Worm (Caenorhabditis elegans) whole organism, L4 larva: ENCODE results near the gene Y54F10BM.13.

Experiments used
- D1046.2 ChIP-seq: fragments of 200-800 bp; sonication (Bioruptor generic); IDR thresholded peaks from 2 replicates; pipeline ENCODE4 v1.3.6; 2022; ENCODE audit warnings: missing genetic modification characterization, missing compliant biosample characterization
- F37D6.2 ChIP-seq: sonication (generic microtip); optimal IDR thresholded peaks from 2 replicates; lab custom pipeline; 2016; ENCODE audit warnings: mild to moderate bottlenecking, missing genetic modification characterization, missing compliant biosample characterization
- T20F7.1 ChIP-seq: fragments of 200-800 bp; sonication (Bioruptor generic); optimal IDR thresholded peaks from 2 replicates; lab custom pipeline; 2018; ENCODE audit warnings: mild to moderate bottlenecking, missing genetic modification characterization, missing compliant biosample characterization
- Y48G9A.11 ChIP-seq: fragments of 200-800 bp; sonication (Bioruptor generic); IDR thresholded peaks from 2 replicates; pipeline ENCODE4 v1.3.6; 2022; ENCODE audit warnings: missing genetic modification reagents, missing genetic modification characterization, missing compliant biosample characterization
- Y5F2A.4 ChIP-seq: fragments of 200-800 bp; sonication (Bioruptor generic); optimal IDR thresholded peaks from 2 replicates; lab custom pipeline; 2018; ENCODE audit warnings: mild to moderate bottlenecking, missing genetic modification characterization, missing compliant biosample characterization
- Y75B8A.6 ChIP-seq: fragments of 200-800 bp; sonication (Bioruptor generic); IDR thresholded peaks from 2 replicates; pipeline ENCODE4 v1.3.6; 2022; ENCODE audit warnings: missing genetic modification reagents, missing genetic modification characterization, missing compliant biosample characterization
- aha-1 ChIP-seq: fragments of 150-350 bp; peaks from one replicate; lab custom pipeline; 2014; ENCODE audit warnings: missing biosample characterization, missing genetic modification characterization
- ceh-62 ChIP-seq: sonication (generic microtip); optimal IDR thresholded peaks from 2 replicates; lab custom pipeline; 2017; ENCODE audit warnings: missing biosample characterization, missing genetic modification characterization
- daf-19 ChIP-seq: fragments of 200-800 bp; sonication (Bioruptor generic); conservative IDR thresholded peaks from 2 replicates; pipeline ENCODE4 v1.3.6; 2022; ENCODE audit warnings: missing genetic modification characterization, missing compliant biosample characterization
- dpl-1 ChIP-seq: fragments of 150-350 bp; optimal IDR thresholded peaks from 2 replicates; lab custom pipeline; 2014; ENCODE audit warnings: missing biosample characterization, missing genetic modification reagents, missing genetic modification characterization
- duxl-1 ChIP-seq: sonication (generic microtip); optimal IDR thresholded peaks from 2 replicates; lab custom pipeline; 2016; ENCODE audit warnings: mild to moderate bottlenecking, missing genetic modification characterization, moderate library complexity, missing compliant biosample characterization; ENCODE audit not compliant: poor library complexity
- dve-1 ChIP-seq: sonication (generic microtip); optimal IDR thresholded peaks from 2 replicates; lab custom pipeline; 2017; ENCODE audit warnings: antibody characterized with exemption, mild to moderate bottlenecking, missing genetic modification characterization, missing compliant biosample characterization; ENCODE audit not compliant: insufficient read depth
- gei-8 ChIP-seq: fragments of 200-800 bp; sonication (Bioruptor generic); optimal IDR thresholded peaks from 2 replicates; lab custom pipeline; 2018; ENCODE audit warnings: mild to moderate bottlenecking, missing genetic modification characterization, missing compliant biosample characterization
- hif-1 ChIP-seq, 2 experiments: sonication (generic microtip); optimal IDR thresholded peaks; 2 replicates each; lab custom pipeline; 2016 to 2017; ENCODE audit warnings: missing compliant biosample characterization in 2 of 2, missing genetic modification characterization in 2 of 2, missing genetic modification reagents in 2 of 2, missing genotype in 2 of 2, mild to moderate bottlenecking in 1 of 2
- hlh-30 ChIP-seq: sonication (generic microtip); optimal IDR thresholded peaks from 2 replicates; lab custom pipeline; 2017; ENCODE audit warnings: antibody characterized with exemption, mild to moderate bottlenecking, missing genetic modification characterization, missing compliant biosample characterization; ENCODE audit not compliant: insufficient read depth
- hmg-1.1 ChIP-seq: fragments of 200-800 bp; sonication (Bioruptor generic); IDR thresholded peaks from 2 replicates; pipeline ENCODE4 v1.3.6; 2022; ENCODE audit warnings: missing genetic modification reagents, missing genetic modification characterization, missing compliant biosample characterization
- lin-1 ChIP-seq: fragments of 200-800 bp; sonication (Bioruptor generic); IDR thresholded peaks from 2 replicates; pipeline ENCODE4 v1.3.6; 2022; ENCODE audit warnings: missing genetic modification reagents, missing genetic modification characterization, missing compliant biosample characterization
- lin-13 ChIP-seq: fragments of 150-350 bp; optimal IDR thresholded peaks from 2 replicates; lab custom pipeline; 2014; ENCODE audit warnings: missing biosample characterization, missing genetic modification reagents, missing genetic modification characterization
- lin-38 ChIP-seq: fragments of 200-800 bp; sonication (Bioruptor generic); IDR thresholded peaks from 2 replicates; pipeline ENCODE4 v1.3.6; 2022; ENCODE audit warnings: missing genetic modification reagents, missing genetic modification characterization, missing compliant biosample characterization
- lin-39 ChIP-seq: fragments of 150-350 bp; optimal IDR thresholded peaks from 2 replicates; lab custom pipeline; 2014; ENCODE audit warnings: missing biosample characterization, missing genetic modification reagents, missing genetic modification characterization
- lsy-2 ChIP-seq, 2 experiments: fragments of 150-350 bp in 1 of 2; sonication (generic microtip) in 1 of 2; optimal IDR thresholded peaks; 2 replicates each; lab custom pipeline; 2014 to 2017; ENCODE audit warnings: missing biosample characterization in 2 of 2, missing genetic modification characterization in 2 of 2
- mdl-1 ChIP-seq, 2 experiments: fragments of 150-350 bp in 1 of 2; sonication (generic microtip) in 1 of 2; optimal IDR thresholded peaks; 2 replicates each; lab custom pipeline; 2014 to 2017; ENCODE audit warnings: missing biosample characterization in 2 of 2, missing genetic modification characterization in 2 of 2
- mep-1 ChIP-seq: fragments of 150-350 bp; sonication (generic microtip); optimal IDR thresholded peaks from 3 replicates; lab custom pipeline; 2014; ENCODE audit warnings: missing biosample characterization, missing genetic modification characterization
- mes-2 ChIP-seq: sonication (generic microtip); optimal IDR thresholded peaks from 2 replicates; lab custom pipeline; 2016; ENCODE audit warnings: missing genotype, mild to moderate bottlenecking, missing genetic modification characterization, missing compliant biosample characterization; ENCODE audit not compliant: poor library complexity, severe bottlenecking
- nhr-11 ChIP-seq: fragments of 150-350 bp; optimal IDR thresholded peaks from 2 replicates; lab custom pipeline; 2014; ENCODE audit warnings: missing biosample characterization, missing genetic modification characterization
- nhr-25 ChIP-seq: sonication (generic microtip); optimal IDR thresholded peaks from 2 replicates; lab custom pipeline; 2017; ENCODE audit warnings: missing genetic modification characterization, mild to moderate bottlenecking, missing compliant biosample characterization, antibody characterized with exemption, moderate library complexity, borderline replicate concordance; ENCODE audit not compliant: insufficient read depth
- nhr-48 ChIP-seq: sonication (generic microtip); optimal IDR thresholded peaks from 2 replicates; lab custom pipeline; 2016; ENCODE audit warnings: mild to moderate bottlenecking, missing genetic modification characterization, missing compliant biosample characterization
- nhr-6 ChIP-seq: fragments of 150-350 bp; optimal IDR thresholded peaks from 2 replicates; lab custom pipeline; 2014; ENCODE audit warnings: missing biosample characterization, missing genetic modification characterization
- pha-4 ChIP-seq, 2 experiments: fragments of 150-350 bp in 1 of 2; fragments of 200-800 bp in 1 of 2; sonication (Bioruptor generic) in 1 of 2; IDR thresholded peaks in 1 of 2; optimal IDR thresholded peaks in 1 of 2; 2 replicates each; pipeline versions ENCODE4 v1.3.6 to Lab custom; 2014 to 2022; ENCODE audit warnings: missing genetic modification characterization in 2 of 2, missing genetic modification reagents in 2 of 2, missing biosample characterization in 1 of 2, missing compliant biosample characterization in 1 of 2
- rbr-2 ChIP-seq: sonication (generic microtip); optimal IDR thresholded peaks from 2 replicates; lab custom pipeline; 2016; ENCODE audit warnings: missing genotype, missing genetic modification characterization, missing compliant biosample characterization
- saeg-2 ChIP-seq: fragments of 200-800 bp; sonication (Bioruptor generic); IDR thresholded peaks from 2 replicates; pipeline ENCODE4 v1.3.6; 2022; ENCODE audit warnings: missing genetic modification reagents, missing genetic modification characterization, missing compliant biosample characterization
- set-16 ChIP-seq: fragments of 200-800 bp; sonication (Bioruptor generic); IDR thresholded peaks from 2 replicates; pipeline ENCODE4 v1.3.6; 2022; ENCODE audit warnings: missing genetic modification reagents, missing genetic modification characterization, missing compliant biosample characterization
- skn-1 ChIP-seq: fragments of 150-350 bp; optimal IDR thresholded peaks from 2 replicates; lab custom pipeline; 2014; ENCODE audit warnings: missing biosample characterization, missing genetic modification characterization
- snpc-1.2 ChIP-seq: fragments of 200-800 bp; sonication (Bioruptor generic); IDR thresholded peaks from 2 replicates; pipeline ENCODE4 v1.3.6; 2022; ENCODE audit warnings: missing genetic modification reagents, missing genetic modification characterization, missing compliant biosample characterization
- spr-3 ChIP-seq: fragments of 200-800 bp; sonication (Bioruptor generic); optimal IDR thresholded peaks from 2 replicates; lab custom pipeline; 2018; ENCODE audit warnings: mild to moderate bottlenecking, missing genetic modification characterization, missing compliant biosample characterization
- tag-97 ChIP-seq: fragments of 200-800 bp; sonication (Bioruptor generic); IDR thresholded peaks from 2 replicates; pipeline ENCODE4 v1.3.6; 2022; ENCODE audit warnings: missing genetic modification characterization, missing compliant biosample characterization

Y54F10BM.13 gene

DNA sequence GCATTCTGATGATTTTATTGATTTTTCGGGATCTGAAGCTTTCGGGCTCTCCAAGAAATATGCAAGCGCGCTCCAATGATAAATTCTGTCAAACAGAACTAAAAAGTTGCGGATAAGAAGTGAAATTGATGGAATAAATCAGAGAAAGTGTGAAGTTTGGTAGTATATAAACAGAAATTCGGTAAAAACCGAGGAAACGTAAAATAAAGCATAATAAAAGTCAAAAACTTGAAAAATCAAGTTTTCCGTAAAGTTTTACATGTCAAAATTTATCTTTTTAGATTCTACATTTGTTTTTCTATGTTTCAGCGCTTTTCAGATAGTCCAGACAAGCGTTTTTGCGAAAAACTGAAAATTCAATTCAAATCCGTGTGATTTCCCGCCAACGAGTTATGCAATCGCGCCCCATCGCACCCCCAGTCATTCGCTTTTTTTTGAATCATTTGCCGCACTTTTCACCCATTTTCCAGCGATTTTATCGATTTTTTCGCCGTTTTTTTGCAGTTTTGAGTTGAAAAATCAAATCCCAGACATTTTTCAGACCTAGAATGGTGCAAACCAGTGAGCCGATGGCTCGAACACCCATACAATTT, at the start of gene Y54F10BM.13, which contains the start of gene ppm-1.D:
Y54F10BM.13 (minus strand) TSS at position 51 of the 593 bp plus-strand sequence.
ppm-1.D (plus strand) TSS at position 540 of the 593 bp plus-strand sequence.
- TF ChIP-seq F37D6.2 (no peak), tag-97 (GFP tag; lab: Robert Waterston, UW) (no peak), dpl-1 (GFP tag; lab: Kevin White, UChicago) (peak; percentile 85), mep-1 (no peak), hmg-1.1 (GFP tag; lab: Robert Waterston, UW) (0 out of 2 replicates have a peak, but pooled peaks have one; percentile 42), hlh-30 (tag; lab: Kevin White, UChicago) (peak; percentile 29), lin-38 (GFP tag; lab: Robert Waterston, UW) (peak; percentile 92), skn-1 (no peak), Y48G9A.11 (GFP tag; lab: Robert Waterston, UW) (peak; percentile 43; the same call in 1 of the 2 replicates), Y5F2A.4 (GFP tag; lab: Kevin White, UChicago) (no peak), lsy-2 (tag; optimal IDR thresholded peaks at IDR 0.05; lab: Kevin White, UChicago) (peak in 1 of 2 experiments; percentile 21)
- TF ChIP-seq, all 104 proteins: peak for 6

DNA sequence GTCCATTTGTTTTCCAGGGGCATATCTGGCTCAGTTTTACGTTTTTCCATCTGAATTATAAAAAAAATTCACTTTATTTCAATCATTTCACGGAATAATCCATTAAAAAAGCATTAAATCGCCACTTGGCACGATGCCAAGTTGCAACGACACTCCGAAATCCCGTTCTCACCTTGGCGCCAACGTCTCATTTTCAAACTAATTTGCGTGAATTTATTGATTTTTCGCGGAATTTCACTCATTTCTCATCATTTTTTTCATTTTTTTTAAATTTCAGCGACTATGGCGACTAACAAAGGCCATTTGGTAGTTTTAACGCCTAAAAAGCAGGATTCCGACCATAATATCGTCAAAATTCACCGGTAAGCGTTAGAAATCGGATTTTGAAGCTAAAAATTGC, 45.0 kb upstream of the Y54F10BM.13 start, which contains the start of gene H14E04.2:
H14E04.2 (plus strand) TSS at position 276 of the 400 bp plus-strand sequence.
- TF ChIP-seq lin-1 (GFP tag; lab: Robert Waterston, UW) (no peak), rbr-2 (tag; lab: Kevin White, UChicago) (peak; percentile 44), daf-19 (GFP tag; lab: Robert Waterston, UW) (no peak), hlh-30 (tag; lab: Kevin White, UChicago) (peak; percentile 49), mes-2 (tag; lab: Kevin White, UChicago) (peak; percentile 83), nhr-11 (tag; lab: Kevin White, UChicago) (peak; percentile 26), Y48G9A.11 (GFP tag; lab: Robert Waterston, UW) (peak; percentile 95), mep-1 (peak; percentile 59), nhr-6 (tag; lab: Kevin White, UChicago) (peak; percentile 26), mdl-1 (tag; optimal IDR thresholded peaks at IDR 0.05; lab: Kevin White, UChicago) (no peak), D1046.2 (GFP tag; lab: Robert Waterston, UW) (no peak), pha-4 (GFP tag; IDR thresholded peaks at IDR 0.05; lab: Robert Waterston, UW) (peak; percentile 35; the same call in 1 of the 2 replicates), pha-4 (tag; optimal IDR thresholded peaks at IDR 0.05; lab: Kevin White, UChicago) (no peak), dpl-1 (GFP tag; lab: Kevin White, UChicago) (peak; percentile 97), lsy-2 (tag; optimal IDR thresholded peaks at IDR 0.05; lab: Kevin White, UChicago) (peak; percentile 11 to 88), aha-1 (tag; lab: Kevin White, UChicago) (peak; percentile 87), lin-13 (peak; percentile 67), nhr-25 (tag; lab: Kevin White, UChicago) (peak; percentile 45), T20F7.1 (GFP tag; lab: Kevin White, UChicago) (peak; percentile 97), lin-38 (GFP tag; lab: Robert Waterston, UW) (peak; percentile 73), duxl-1 (tag; lab: Kevin White, UChicago) (no peak)

- TF ChIP-seq hif-1 (tag; optimal IDR thresholded peaks at IDR 0.05; lab: Kevin White, UChicago), result no peak
- TF ChIP-seq nhr-25 (tag; lab: Kevin White, UChicago), result no peak
- no peak for TF ChIP-seq ceh-62 (tag; lab: Kevin White, UChicago)
- no peak for TF ChIP-seq Y75B8A.6 (GFP tag; lab: Robert Waterston, UW)
- peak; percentile 11 for TF ChIP-seq aha-1 (tag; lab: Kevin White, UChicago)
- TF ChIP-seq dve-1 (tag; lab: Kevin White, UChicago), result no peak
- no peak for TF ChIP-seq snpc-1.2 (GFP tag; lab: Robert Waterston, UW)
- TF ChIP-seq, all 104 proteins: peak for 1
Observed at ce11 chrIII:2371864-2372263, 41.0 kb upstream of the Y54F10BM.13 start, which contains the start of gene H04J21.1. TSS of gene H04J21.1 (minus strand) at chrIII:2371964.

ce11 chrIII:2368424-2368823, 37.5 kb upstream of the Y54F10BM.13 start, which contains the start of gene H04J21.4:
TSS of gene H04J21.4 (minus strand) at chrIII:2368524.
- TF ChIP-seq saeg-2 (GFP tag; lab: Robert Waterston, UW) (no peak), nhr-48 (tag; lab: Kevin White, UChicago) (no peak), spr-3 (GFP tag; lab: Kevin White, UChicago) (no peak), lin-39 (tag; lab: Kevin White, UChicago) (no peak), aha-1 (tag; lab: Kevin White, UChicago) (peak; percentile 88), gei-8 (GFP tag; lab: Kevin White, UChicago) (no peak), set-16 (GFP tag; lab: Robert Waterston, UW) (no peak)
